Worm (Caenorhabditis elegans) whole organism, young adult: Measurements from ENCODE around the gene Y69A2AR.28.
A peak's percentile ranks its signal among the peaks of the same experiment; 100 is the strongest.

Source experiments
- B0261.1 ChIP-seq: sonication (generic microtip); optimal IDR thresholded peaks from 2 replicates; lab custom pipeline; 2016; ENCODE audit warnings: mild to moderate bottlenecking, missing genetic modification characterization, moderate library complexity, missing compliant biosample characterization
- B0336.3 ChIP-seq: fragments of 200-800 bp; sonication (Bioruptor generic); IDR thresholded peaks from 2 replicates; pipeline ENCODE4 v1.3.6; 2022; ENCODE audit warnings: missing genetic modification characterization, missing compliant biosample characterization
- F39B2.1 ChIP-seq: fragments of 200-800 bp; sonication (Bioruptor generic); IDR thresholded peaks from 2 replicates; pipeline ENCODE4 v1.3.6; 2022; ENCODE audit warnings: missing genetic modification reagents, missing genetic modification characterization, missing compliant biosample characterization
- T26A5.8 ChIP-seq: sonication (generic microtip); optimal IDR thresholded peaks from 2 replicates; lab custom pipeline; 2016; ENCODE audit warnings: missing genetic modification characterization, missing compliant biosample characterization
- Y53G8AR.9 ChIP-seq: fragments of 200-800 bp; sonication (Bioruptor generic); conservative IDR thresholded peaks from 2 replicates; pipeline ENCODE4 v1.3.6; 2022; ENCODE audit warnings: missing genetic modification reagents, missing genetic modification characterization, missing compliant biosample characterization
- Y56A3A.18 ChIP-seq: fragments of 200-800 bp; sonication (Bioruptor generic); IDR thresholded peaks from 2 replicates; pipeline ENCODE4 v1.3.6; 2022; ENCODE audit warnings: missing genetic modification reagents, missing genetic modification characterization, missing compliant biosample characterization
- Y67H2A.10 ChIP-seq: fragments of 200-800 bp; sonication (Bioruptor generic); conservative IDR thresholded peaks from 2 replicates; pipeline ENCODE4 v1.3.6; 2022; ENCODE audit warnings: missing genetic modification reagents, missing genetic modification characterization, missing compliant biosample characterization
- Y79H2A.3 ChIP-seq: fragments of 200-800 bp; sonication (Bioruptor generic); conservative IDR thresholded peaks from 2 replicates; pipeline ENCODE4 v1.3.6; 2022; ENCODE audit warnings: missing genetic modification reagents, missing genetic modification characterization, missing compliant biosample characterization
- akir-1 ChIP-seq: fragments of 200-800 bp; sonication (Bioruptor generic); optimal IDR thresholded peaks from 2 replicates; lab custom pipeline; 2018; ENCODE audit warnings: mild to moderate bottlenecking, missing genetic modification characterization, moderate library complexity, missing compliant biosample characterization
- aptf-3 ChIP-seq: fragments of 200-800 bp; sonication (Bioruptor generic); IDR thresholded peaks from 2 replicates; pipeline ENCODE4 v1.3.6; 2022; ENCODE audit warnings: missing genetic modification characterization, missing compliant biosample characterization
- attf-6 ChIP-seq: fragments of 200-800 bp; sonication (Bioruptor generic); IDR thresholded peaks from 2 replicates; pipeline ENCODE4 v1.3.6; 2022; ENCODE audit warnings: missing genetic modification reagents, missing genetic modification characterization, missing compliant biosample characterization
- ccch-3 ChIP-seq: fragments of 200-800 bp; sonication (Bioruptor generic); optimal IDR thresholded peaks from 2 replicates; lab custom pipeline; 2018; ENCODE audit warnings: mild to moderate bottlenecking, missing genetic modification characterization, missing compliant biosample characterization
- cebp-1 ChIP-seq, 2 experiments: fragments of 200-800 bp in 1 of 2; sonication (Bioruptor generic) in 1 of 2; sonication (generic microtip) in 1 of 2; IDR thresholded peaks in 1 of 2; optimal IDR thresholded peaks in 1 of 2; 2 replicates each; pipeline versions ENCODE4 v1.3.6 to Lab custom; 2017 to 2022; ENCODE audit warnings: missing compliant biosample characterization in 2 of 2, missing genetic modification characterization in 2 of 2, mild to moderate bottlenecking in 1 of 2, missing genetic modification reagents in 1 of 2, moderate library complexity in 1 of 2
- ceh-27 ChIP-seq: fragments of 200-800 bp; sonication (Bioruptor generic); optimal IDR thresholded peaks from 2 replicates; lab custom pipeline; 2018; ENCODE audit warnings: mild to moderate bottlenecking, missing genetic modification characterization, moderate library complexity, missing compliant biosample characterization
- die-1 ChIP-seq: sonication (generic microtip); optimal IDR thresholded peaks from 2 replicates; lab custom pipeline; 2016; ENCODE audit warnings: missing genotype, mild to moderate bottlenecking, missing genetic modification characterization, missing compliant biosample characterization
- efl-1 ChIP-seq: fragments of 150-350 bp; optimal IDR thresholded peaks from 2 replicates; lab custom pipeline; 2014; ENCODE audit warnings: missing biosample characterization, missing genetic modification reagents, missing genetic modification characterization
- egl-18 ChIP-seq: fragments of 200-800 bp; sonication (Bioruptor generic); IDR thresholded peaks from 2 replicates; pipeline ENCODE4 v1.3.6; 2022; ENCODE audit warnings: missing genetic modification reagents, missing genetic modification characterization, missing compliant biosample characterization
- egl-44 ChIP-seq: fragments of 200-800 bp; sonication (Bioruptor generic); IDR thresholded peaks from 2 replicates; pipeline ENCODE4 v1.3.6; 2022; ENCODE audit warnings: missing genetic modification reagents, missing genetic modification characterization, missing compliant biosample characterization
- egrh-3 ChIP-seq: fragments of 200-800 bp; sonication (Bioruptor generic); IDR thresholded peaks from 2 replicates; pipeline ENCODE4 v1.3.6; 2022; ENCODE audit warnings: missing genetic modification reagents, missing genetic modification characterization, missing compliant biosample characterization
- ekl-4 ChIP-seq: fragments of 200-800 bp; sonication (Bioruptor generic); IDR thresholded peaks from 2 replicates; pipeline ENCODE4 v1.3.6; 2022; ENCODE audit warnings: missing genetic modification reagents, missing genetic modification characterization, missing compliant biosample characterization
- ets-4 ChIP-seq: fragments of 200-800 bp; sonication (Bioruptor generic); optimal IDR thresholded peaks from 2 replicates; lab custom pipeline; 2018; ENCODE audit warnings: mild to moderate bottlenecking, missing genetic modification characterization, missing compliant biosample characterization
- hlh-12 ChIP-seq: sonication (generic microtip); optimal IDR thresholded peaks from 2 replicates; lab custom pipeline; 2016; ENCODE audit warnings: missing genetic modification characterization, missing compliant biosample characterization
- hmg-1.2 ChIP-seq: fragments of 200-800 bp; sonication (Bioruptor generic); IDR thresholded peaks from 2 replicates; pipeline ENCODE4 v1.3.6; 2022; ENCODE audit warnings: missing genetic modification reagents, missing genetic modification characterization, missing compliant biosample characterization
- lag-1 ChIP-seq: fragments of 200-800 bp; sonication (Bioruptor generic); IDR thresholded peaks from 2 replicates; pipeline ENCODE4 v1.3.6; 2022; ENCODE audit warnings: missing genetic modification reagents, missing genetic modification characterization, missing compliant biosample characterization
- lin-35 ChIP-seq, 3 experiments: fragments of 150-350 bp in 2 of 3; sonication (generic microtip) in 1 of 3; optimal IDR thresholded peaks; 2 replicates each; lab custom pipeline; 2014 to 2018; ENCODE audit warnings: missing biosample characterization in 3 of 3, missing genetic modification characterization in 3 of 3, missing genetic modification reagents in 3 of 3
- lin-54 ChIP-seq: fragments of 200-800 bp; sonication (Bioruptor generic); optimal IDR thresholded peaks from 2 replicates; lab custom pipeline; 2018; ENCODE audit warnings: mild to moderate bottlenecking, missing genetic modification characterization, missing compliant biosample characterization
- lsl-1 ChIP-seq: fragments of 200-800 bp; sonication (Bioruptor generic); optimal IDR thresholded peaks from 2 replicates; lab custom pipeline; 2018; ENCODE audit warnings: mild to moderate bottlenecking, missing genetic modification characterization, moderate library complexity, missing compliant biosample characterization
- lsy-27 ChIP-seq: sonication (generic microtip); optimal IDR thresholded peaks from 2 replicates; lab custom pipeline; 2017; ENCODE audit warnings: missing genetic modification characterization, mild to moderate bottlenecking, missing compliant biosample characterization, antibody characterized with exemption, missing genotype, borderline replicate concordance; ENCODE audit not compliant: insufficient read depth
- madf-10 ChIP-seq: sonication (generic microtip); optimal IDR thresholded peaks from 2 replicates; lab custom pipeline; 2016; ENCODE audit warnings: mild to moderate bottlenecking, missing genetic modification characterization, missing compliant biosample characterization
- madf-3 ChIP-seq: fragments of 200-800 bp; sonication (Bioruptor generic); IDR thresholded peaks from 2 replicates; pipeline ENCODE4 v1.3.6; 2022; ENCODE audit warnings: missing genetic modification reagents, missing genetic modification characterization, missing compliant biosample characterization
- madf-6 ChIP-seq: fragments of 200-800 bp; sonication (Bioruptor generic); IDR thresholded peaks from 2 replicates; pipeline ENCODE4 v1.3.6; 2022; ENCODE audit warnings: missing genetic modification reagents, missing genetic modification characterization, missing compliant biosample characterization
- madf-8 ChIP-seq: fragments of 200-800 bp; sonication (Bioruptor generic); conservative IDR thresholded peaks from 2 replicates; pipeline ENCODE4 v1.3.6; 2022; ENCODE audit warnings: missing genetic modification reagents, missing genetic modification characterization, missing compliant biosample characterization
- mxl-1 ChIP-seq: sonication (generic microtip); optimal IDR thresholded peaks from 2 replicates; lab custom pipeline; 2016; ENCODE audit warnings: missing genetic modification characterization, missing compliant biosample characterization
- nfyb-1 ChIP-seq: fragments of 200-800 bp; sonication (Bioruptor generic); IDR thresholded peaks from 2 replicates; pipeline ENCODE4 v1.3.6; 2022; ENCODE audit warnings: missing genetic modification reagents, missing genetic modification characterization, missing compliant biosample characterization
- nhr-179 ChIP-seq: sonication (generic microtip); optimal IDR thresholded peaks from 2 replicates; lab custom pipeline; 2016; ENCODE audit warnings: mild to moderate bottlenecking, missing genetic modification characterization, missing compliant biosample characterization
- nhr-27 ChIP-seq: fragments of 200-800 bp; sonication (Bioruptor generic); optimal IDR thresholded peaks from 2 replicates; lab custom pipeline; 2018; ENCODE audit warnings: mild to moderate bottlenecking, missing genetic modification characterization, moderate library complexity, missing compliant biosample characterization
- pbrm-1 ChIP-seq: fragments of 200-800 bp; sonication (Bioruptor generic); IDR thresholded peaks from 2 replicates; pipeline ENCODE4 v1.3.6; 2022; ENCODE audit warnings: missing genetic modification reagents, missing genetic modification characterization, missing compliant biosample characterization
- rcor-1 ChIP-seq: fragments of 200-800 bp; sonication (Bioruptor generic); IDR thresholded peaks from 2 replicates; pipeline ENCODE4 v1.3.6; 2022; ENCODE audit warnings: missing genetic modification reagents, missing genetic modification characterization, missing compliant biosample characterization
- sea-2 ChIP-seq: fragments of 200-800 bp; sonication (Bioruptor generic); IDR thresholded peaks from 2 replicates; pipeline ENCODE4 v1.3.6; 2022; ENCODE audit warnings: missing genetic modification characterization, missing compliant biosample characterization
- snpc-1.3 ChIP-seq: sonication (generic microtip); optimal IDR thresholded peaks from 2 replicates; lab custom pipeline; 2017; ENCODE audit warnings: missing genetic modification characterization, mild to moderate bottlenecking, missing compliant biosample characterization, antibody characterized with exemption, moderate library complexity, missing genotype, missing genetic modification reagents; ENCODE audit not compliant: insufficient read depth
- snpc-4 ChIP-seq, 5 experiments: fragments of 150-350 bp in 1 of 5; sonication (generic microtip) in 4 of 5; optimal IDR thresholded peaks; 2 replicates each; lab custom pipeline; 2014 to 2018; ENCODE audit warnings: missing genetic modification characterization in 5 of 5, missing biosample characterization in 3 of 5, antibody characterized with exemption in 2 of 5, mild to moderate bottlenecking in 2 of 5, missing compliant biosample characterization in 2 of 5, missing genotype in 2 of 5, moderate library complexity in 2 of 5, missing genetic modification reagents in 1 of 5
- tbp1 ChIP-seq: fragments of 200-800 bp; sonication (Bioruptor generic); optimal IDR thresholded peaks from 2 replicates; lab custom pipeline; 2018; ENCODE audit warnings: mild to moderate bottlenecking, missing genetic modification characterization, missing compliant biosample characterization
- xnd-1 ChIP-seq: sonication (generic microtip); optimal IDR thresholded peaks from 2 replicates; lab custom pipeline; 2016; ENCODE audit warnings: missing genotype, missing genetic modification reagents, missing genetic modification characterization, missing compliant biosample characterization
- zfh-2 ChIP-seq: fragments of 200-800 bp; sonication (Bioruptor generic); conservative IDR thresholded peaks from 2 replicates; pipeline ENCODE4 v1.3.6; 2022; ENCODE audit warnings: missing genetic modification reagents, missing genetic modification characterization, missing compliant biosample characterization
- ztf-18 ChIP-seq: sonication (generic microtip); optimal IDR thresholded peaks from 2 replicates; lab custom pipeline; 2016; ENCODE audit warnings: missing genotype, mild to moderate bottlenecking, missing genetic modification characterization, missing compliant biosample characterization
- ztf-22 ChIP-seq: fragments of 200-800 bp; sonication (Bioruptor generic); optimal IDR thresholded peaks from 2 replicates; lab custom pipeline; 2018; ENCODE audit warnings: mild to moderate bottlenecking, missing genetic modification characterization, moderate library complexity, missing compliant biosample characterization
- ztf-26 ChIP-seq: sonication (generic microtip); optimal IDR thresholded peaks from 2 replicates; lab custom pipeline; 2017; ENCODE audit warnings: missing genetic modification characterization, missing compliant biosample characterization
- ztf-28 ChIP-seq: fragments of 200-800 bp; sonication (Bioruptor generic); IDR thresholded peaks from 2 replicates; pipeline ENCODE4 v1.3.6; 2022; ENCODE audit warnings: missing genetic modification reagents, missing genetic modification characterization, missing compliant biosample characterization

Gene Y69A2AR.28

DNA sequence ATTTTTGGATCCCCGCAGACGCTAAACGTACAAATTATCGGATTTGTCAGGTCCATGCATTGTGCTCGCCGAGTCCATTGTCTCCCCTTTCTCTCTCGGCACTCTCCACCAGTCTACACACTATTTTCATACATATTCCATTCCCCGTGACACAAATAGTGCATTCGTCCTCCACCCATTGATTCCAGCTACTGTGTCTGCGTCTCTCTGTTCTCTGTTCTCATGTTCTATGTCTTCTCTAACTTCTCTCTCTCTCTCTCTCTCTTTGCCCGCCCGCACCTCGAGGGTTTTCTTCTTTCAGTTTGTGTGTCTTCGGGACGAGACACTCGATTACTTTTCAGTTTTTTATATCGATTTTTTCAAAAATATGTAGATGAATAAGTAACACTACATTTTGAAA, 13.2 kb downstream of the Y69A2AR.28 start:
- TF ChIP-seq ets-4 (GFP tag; lab: Kevin White, UChicago) (no peak), sea-2 (GFP tag; lab: Robert Waterston, UW) (no peak), T26A5.8 (no peak), cebp-1 (GFP tag; IDR thresholded peaks at IDR 0.05; lab: Robert Waterston, UW) (peak; percentile 58; the same call in 1 of the 2 replicates), cebp-1 (tag; optimal IDR thresholded peaks at IDR 0.05; lab: Kevin White, UChicago) (peak; percentile 75), ccch-3 (GFP tag; lab: Kevin White, UChicago) (no peak), snpc-1.3 (tag; lab: Kevin White, UChicago) (no peak), mxl-1 (tag; lab: Kevin White, UChicago) (no peak), madf-6 (no peak), F39B2.1 (GFP tag; lab: Robert Waterston, UW) (no peak), lag-1 (GFP tag; lab: Robert Waterston, UW) (no peak), nhr-179 (tag; lab: Kevin White, UChicago) (no peak), egl-44 (GFP tag; lab: Robert Waterston, UW) (no peak), pbrm-1 (GFP tag; lab: Robert Waterston, UW) (peak; percentile 76), tbp1 (GFP tag; lab: Kevin White, UChicago) (peak; percentile 41), die-1 (tag; lab: Kevin White, UChicago) (no peak), hlh-12 (tag; lab: Kevin White, UChicago) (no peak), zfh-2 (GFP tag; lab: Robert Waterston, UW) (peak; percentile 60), rcor-1 (GFP tag; lab: Robert Waterston, UW) (no peak), ztf-28 (GFP tag; lab: Robert Waterston, UW) (no peak), madf-10 (tag; lab: Kevin White, UChicago) (peak; percentile 19), egl-18 (GFP tag; lab: Robert Waterston, UW) (no peak), lin-35 (GFP tag; optimal IDR thresholded peaks at IDR 0.05; lab: Kevin White, UChicago) (peak in 1 of 3 experiments; percentile 52), ekl-4 (0 out of 2 replicates have a peak, but pooled peaks have one; percentile 45), ztf-26 (tag; lab: Kevin White, UChicago) (peak; percentile 19), madf-3 (GFP tag; lab: Robert Waterston, UW) (no peak), aptf-3 (GFP tag; lab: Robert Waterston, UW) (no peak), Y56A3A.18 (no peak), B0261.1 (tag; lab: Kevin White, UChicago) (no peak), nfyb-1 (GFP tag; lab: Robert Waterston, UW) (peak; percentile 60; the same call in 1 of the 2 replicates), egrh-3 (GFP tag; lab: Robert Waterston, UW) (no peak), attf-6 (no peak), akir-1 (GFP tag; lab: Kevin White, UChicago) (no peak), ztf-18 (tag; lab: Kevin White, UChicago) (peak; percentile 15), B0336.3 (GFP tag; lab: Robert Waterston, UW) (0 out of 2 replicates have a peak, but pooled peaks have one; percentile 52), nhr-27 (tag; lab: Kevin White, UChicago) (no peak), ceh-27 (GFP tag; lab: Kevin White, UChicago) (peak; percentile 68), lsy-27 (tag; lab: Kevin White, UChicago) (no peak), xnd-1 (tag; lab: Kevin White, UChicago) (no peak), Y79H2A.3 (no peak), hmg-1.2 (GFP tag; lab: Robert Waterston, UW) (peak; percentile 87), efl-1 (GFP tag; lab: Kevin White, UChicago) (no peak), ztf-22 (GFP tag; lab: Kevin White, UChicago) (no peak), lsl-1 (GFP tag; lab: Kevin White, UChicago) (no peak), Y67H2A.10 (GFP tag; lab: Robert Waterston, UW) (no peak), Y53G8AR.9 (no peak), madf-8 (GFP tag; lab: Robert Waterston, UW) (no peak), lin-54 (GFP tag; lab: Kevin White, UChicago) (peak; percentile 43), snpc-4 (GFP tag; optimal IDR thresholded peaks at IDR 0.05; lab: Kevin White, UChicago) (no peak), snpc-4 (tag; optimal IDR thresholded peaks at IDR 0.05; lab: Kevin White, UChicago) (peak in 1 of 4 experiments; percentile 43)
